Fruit fly (Drosophila melanogaster): ENCODE measurements around the gene oaf.

Gene oaf

dm6 chr2L:2485272-2485671 lies 7.5 kb upstream of the oaf start (continued):
- TF ChIP-seq Dif (GFP tag; optimal IDR thresholded peaks at IDR 0.05; ENCODE audit: partially characterized antibody) (no peak), sage (GFP tag; optimal IDR thresholded peaks at IDR 0.05) (no peak), Myc (optimal IDR thresholded peaks at IDR 0.05) (no peak), usp (GFP tag; optimal IDR thresholded peaks at IDR 0.05) (no peak), Sp1 (GFP tag; optimal IDR thresholded peaks at IDR 0.05) (no peak), woc (GFP tag; optimal IDR thresholded peaks at IDR 0.05) (no peak), fru (GFP tag; optimal IDR thresholded peaks at IDR 0.05) (peak; percentile 28), brk (GFP tag; optimal IDR thresholded peaks at IDR 0.05) (no peak)

- TF ChIP-seq psq (GFP tag; optimal IDR thresholded peaks at IDR 0.05) (peak; percentile 83), sv (GFP tag; optimal IDR thresholded peaks at IDR 0.05) (no peak), brk (GFP tag; optimal IDR thresholded peaks at IDR 0.05) (peak; percentile 74), Mio (GFP tag; optimal IDR thresholded peaks at IDR 0.05) (no peak), foxo (GFP tag; optimal IDR thresholded peaks at IDR 0.05) (peak in 1 of 2 experiments; percentile 88), Hnf4 (GFP tag; optimal IDR thresholded peaks at IDR 0.05) (peak; percentile 76), CrebA (GFP tag; optimal IDR thresholded peaks at IDR 0.05; ENCODE audit: borderline replicate concordance) (peak; percentile 17), HLH106 (tag; optimal IDR thresholded peaks at IDR 0.05) (peak; percentile 84), lola (GFP tag; optimal IDR thresholded peaks at IDR 0.05) (no peak), h (GFP tag; optimal IDR thresholded peaks at IDR 0.05) (peak; percentile 90), dmrt93B (GFP tag; optimal IDR thresholded peaks at IDR 0.05) (peak; percentile 65), CG32264 (GFP tag; optimal IDR thresholded peaks at IDR 0.05) (peak; percentile 63), Rel (GFP tag; optimal IDR thresholded peaks at IDR 0.05) (peak; percentile 40), Rel (tag; optimal IDR thresholded peaks at IDR 0.05) (peak; percentile 33), Abd-B (GFP tag; optimal IDR thresholded peaks at IDR 0.05) (no peak), fru (GFP tag; optimal IDR thresholded peaks at IDR 0.05) (peak; percentile 90), Jra (GFP tag; optimal IDR thresholded peaks at IDR 0.05) (peak; percentile 34), jim (GFP tag; optimal IDR thresholded peaks at IDR 0.05) (no peak), Hr78 (GFP tag; optimal IDR thresholded peaks at IDR 0.05) (no peak), usp (GFP tag; optimal IDR thresholded peaks at IDR 0.05) (no peak), Dif (GFP tag; optimal IDR thresholded peaks at IDR 0.05; ENCODE audit: partially characterized antibody) (no peak), dl (GFP tag; optimal IDR thresholded peaks at IDR 0.05; ENCODE audit: insufficient read depth in 1 of 2, partially characterized antibody in 2 of 2) (no peak), N (GFP tag; optimal IDR thresholded peaks at IDR 0.05) (no peak), Hr83 (GFP tag; optimal IDR thresholded peaks at IDR 0.05; ENCODE audit: poor library complexity, severe bottlenecking) (no peak), br (GFP tag; optimal IDR thresholded peaks at IDR 0.05) (peak; percentile 84), GATAd (GFP tag; optimal IDR thresholded peaks at IDR 0.05) (no peak), dsf (GFP tag; optimal IDR thresholded peaks at IDR 0.05; ENCODE audit: borderline replicate concordance) (peak; percentile 3), Sp1 (GFP tag; optimal IDR thresholded peaks at IDR 0.05) (peak; percentile 84), Vsx2 (GFP tag; optimal IDR thresholded peaks at IDR 0.05; ENCODE audit: partially characterized antibody) (no peak), rgr (GFP tag; optimal IDR thresholded peaks at IDR 0.05) (peak; percentile 83), OdsH (GFP tag; optimal IDR thresholded peaks at IDR 0.05) (peak; percentile 83), ey (GFP tag; optimal IDR thresholded peaks at IDR 0.05) (peak; percentile 87), tai (GFP tag; optimal IDR thresholded peaks at IDR 0.05) (no peak), pan (optimal IDR thresholded peaks at IDR 0.05) (no peak), Dfd (GFP tag; optimal IDR thresholded peaks at IDR 0.05) (no peak), Myc (optimal IDR thresholded peaks at IDR 0.05) (no peak), CG9705 (GFP tag; optimal IDR thresholded peaks at IDR 0.05) (peak; percentile 67), sage (GFP tag; optimal IDR thresholded peaks at IDR 0.05) (peak; percentile 77), woc (GFP tag; optimal IDR thresholded peaks at IDR 0.05) (peak; percentile 84)
Observed at dm6 chr2L:2486851-2487250, 5.9 kb upstream of the oaf start.

- no peak for TF ChIP-seq pan (optimal IDR thresholded peaks at IDR 0.05)
- no peak for TF ChIP-seq Vsx2 (GFP tag; optimal IDR thresholded peaks at IDR 0.05; ENCODE audit: partially characterized antibody)
- no peak for TF ChIP-seq Dif (GFP tag; optimal IDR thresholded peaks at IDR 0.05; ENCODE audit: partially characterized antibody)
- no peak for TF ChIP-seq foxo (GFP tag; optimal IDR thresholded peaks at IDR 0.05)
- TF ChIP-seq OdsH (GFP tag; optimal IDR thresholded peaks at IDR 0.05), result no peak
- no peak for TF ChIP-seq Myc (optimal IDR thresholded peaks at IDR 0.05)
- TF ChIP-seq Dfd (GFP tag; optimal IDR thresholded peaks at IDR 0.05), result no peak
- TF ChIP-seq ey (GFP tag; optimal IDR thresholded peaks at IDR 0.05), result no peak
- TF ChIP-seq Hnf4 (GFP tag; optimal IDR thresholded peaks at IDR 0.05), result no peak
- no peak for TF ChIP-seq N (GFP tag; optimal IDR thresholded peaks at IDR 0.05)
- no peak for TF ChIP-seq CG32264 (GFP tag; optimal IDR thresholded peaks at IDR 0.05)
- no peak for TF ChIP-seq dsf (GFP tag; optimal IDR thresholded peaks at IDR 0.05; ENCODE audit: borderline replicate concordance)
Observed at dm6 chr2L:2492571-2492691, 324 bp upstream of the oaf start, which contains the start of gene Slh. TSS of gene Slh (minus strand) at chr2L:2492671.

Measured in whole organism, wandering third instar larva.